Fruit fly (Drosophila melanogaster) whole organism, embryonic: ENCODE measurements around the gene CG31960.

ENCODE experiments used
- Abd-B ChIP-seq: fragments of 200-800 bp; sonication (Bioruptor generic); optimal IDR thresholded peaks from 2 replicates; lab custom pipeline; 2018; ENCODE audit warnings: missing biosample characterization, mild to moderate bottlenecking, missing genetic modification characterization, moderate library complexity
- B-H2 ChIP-seq: fragments of 200-800 bp; sonication (Bioruptor generic); optimal IDR thresholded peaks from 2 replicates; lab custom pipeline; 2018; ENCODE audit warnings: missing biosample characterization, mild to moderate bottlenecking, missing genetic modification characterization
- Blimp-1 ChIP-seq: fragments of 200-800 bp; sonication (Bioruptor generic); optimal IDR thresholded peaks from 3 replicates; lab custom pipeline; 2018; ENCODE audit warnings: missing biosample characterization, missing genetic modification characterization, mild to moderate bottlenecking, moderate library complexity, missing genetic modification reagents
- C15 ChIP-seq: fragments of 200-800 bp; sonication (Bioruptor generic); IDR thresholded peaks from 3 replicates; pipeline ENCODE4 v1.3.6; 2022; ENCODE audit warnings: missing biosample characterization, missing genetic modification characterization
- CG11085 ChIP-seq: fragments of 200-800 bp; sonication (Bioruptor generic); IDR thresholded peaks from 2 replicates; pipeline ENCODE4 v1.3.6; 2022; ENCODE audit warnings: missing biosample characterization, missing genetic modification characterization
- CG11398 ChIP-seq: fragments of 200-800 bp; sonication (Bioruptor generic); optimal IDR thresholded peaks from 2 replicates; lab custom pipeline; 2016; ENCODE audit warnings: missing biosample characterization, missing genetic modification characterization
- CG11504 ChIP-seq: fragments of 200-800 bp; sonication (Bioruptor generic); optimal IDR thresholded peaks from 3 replicates; lab custom pipeline; 2019; ENCODE audit warnings: missing biosample characterization, mild to moderate bottlenecking, missing genetic modification characterization, moderate library complexity
- CG11723 ChIP-seq: fragments of 200-800 bp; sonication (Bioruptor generic); optimal IDR thresholded peaks from 2 replicates; lab custom pipeline; 2017; ENCODE audit warnings: missing biosample characterization, mild to moderate bottlenecking, missing genetic modification characterization
- CG13287 ChIP-seq: fragments of 200-800 bp; sonication (Bioruptor generic); IDR thresholded peaks from 2 replicates; pipeline ENCODE4 v1.3.6; 2022; ENCODE audit warnings: missing biosample characterization, missing genetic modification characterization; ENCODE audit not compliant: partially characterized antibody
- CG1529 ChIP-seq: fragments of 200-800 bp; sonication (Bioruptor generic); optimal IDR thresholded peaks from 3 replicates; lab custom pipeline; 2018; ENCODE audit warnings: missing biosample characterization, missing genetic modification characterization
- CG15479 ChIP-seq: fragments of 200-800 bp; sonication (Bioruptor generic); optimal IDR thresholded peaks from 3 replicates; lab custom pipeline; 2019; ENCODE audit warnings: missing biosample characterization, mild to moderate bottlenecking, missing genetic modification characterization, moderate library complexity
- CG17612 ChIP-seq: fragments of 200-800 bp; sonication (Bioruptor generic); IDR thresholded peaks from 2 replicates; pipeline ENCODE4 v1.3.6; 2022; ENCODE audit warnings: missing biosample characterization, missing genetic modification characterization
- CG2199 ChIP-seq: fragments of 200-800 bp; sonication (Bioruptor generic); IDR thresholded peaks from 3 replicates; pipeline ENCODE4 v1.3.6; 2022; ENCODE audit warnings: missing biosample characterization, missing genetic modification characterization
- CG2889 ChIP-seq: fragments of 200-800 bp; sonication (Bioruptor generic); IDR thresholded peaks from 3 replicates; pipeline ENCODE4 v1.3.6; 2022; ENCODE audit warnings: missing biosample characterization, missing genetic modification characterization
- CG3065 ChIP-seq: fragments of 200-800 bp; sonication (Bioruptor generic); optimal IDR thresholded peaks from 2 replicates; lab custom pipeline; 2016; ENCODE audit warnings: missing biosample characterization, missing genetic modification characterization
- CG43689 ChIP-seq: fragments of 200-800 bp; sonication (Bioruptor generic); IDR thresholded peaks from 2 replicates; pipeline ENCODE4 v1.3.6; 2022; ENCODE audit warnings: missing biosample characterization, missing genetic modification characterization
- CG5245 ChIP-seq: fragments of 200-800 bp; sonication (Bioruptor generic); optimal IDR thresholded peaks from 3 replicates; lab custom pipeline; 2016; ENCODE audit warnings: missing biosample characterization, missing genetic modification characterization
- CG6765 ChIP-seq: fragments of 200-800 bp; sonication (Bioruptor generic); optimal IDR thresholded peaks from 3 replicates; lab custom pipeline; 2017; ENCODE audit warnings: missing biosample characterization, mild to moderate bottlenecking, missing genetic modification characterization
- CG6854 ChIP-seq: fragments of 200-800 bp; sonication (Bioruptor generic); optimal IDR thresholded peaks from 3 replicates; lab custom pipeline; 2017; ENCODE audit warnings: missing biosample characterization, mild to moderate bottlenecking, missing genetic modification characterization
- CG7372 ChIP-seq: fragments of 200-800 bp; sonication (Bioruptor generic); IDR thresholded peaks from 2 replicates; pipeline ENCODE4 v1.3.6; 2022; ENCODE audit warnings: missing biosample characterization, missing genetic modification characterization
- CG8089 ChIP-seq: fragments of 200-800 bp; sonication (Bioruptor generic); optimal IDR thresholded peaks from 3 replicates; lab custom pipeline; 2016; ENCODE audit warnings: missing biosample characterization, missing genetic modification characterization
- CG8281 ChIP-seq: fragments of 200-800 bp; sonication (Bioruptor generic); optimal IDR thresholded peaks from 2 replicates; lab custom pipeline; 2018; ENCODE audit warnings: missing biosample characterization, mild to moderate bottlenecking, missing genetic modification characterization, moderate library complexity
- D ChIP-seq, 2 experiments: fragments of 200-800 bp in 1 of 2; fragments of >200 bp in 1 of 2; sonication (Bioruptor generic) in 1 of 2; optimal IDR thresholded peaks; 2 replicates in 1 of 2; 3 replicates in 1 of 2; lab custom pipeline; 2017; ENCODE audit warnings: mild to moderate bottlenecking in 1 of 2, missing biosample characterization in 1 of 2, missing genetic modification characterization in 1 of 2, missing genetic modification reagents in 1 of 2
- Deaf1 ChIP-seq: fragments of 200-800 bp; optimal IDR thresholded peaks from 3 replicates; lab custom pipeline; 2019; ENCODE audit warnings: missing biosample characterization, mild to moderate bottlenecking, missing genetic modification characterization, moderate library complexity
- Fer3 ChIP-seq: fragments of 200-800 bp; sonication (Bioruptor generic); optimal IDR thresholded peaks from 2 replicates; lab custom pipeline; 2018; ENCODE audit warnings: missing biosample characterization, mild to moderate bottlenecking, missing genetic modification characterization, moderate library complexity
- H15 ChIP-seq: fragments of 200-800 bp; sonication (Bioruptor generic); IDR thresholded peaks from 3 replicates; pipeline ENCODE4 v1.3.6; 2022; ENCODE audit warnings: missing biosample characterization, missing genetic modification characterization
- MESR4 ChIP-seq: fragments of 200-800 bp; sonication (Bioruptor generic); optimal IDR thresholded peaks from 2 replicates; lab custom pipeline; 2018; ENCODE audit warnings: missing biosample characterization, mild to moderate bottlenecking, missing genetic modification characterization, moderate library complexity
- Mad ChIP-seq: fragments of 200-800 bp; sonication (Bioruptor generic); optimal IDR thresholded peaks from 2 replicates; lab custom pipeline; 2016; ENCODE audit warnings: missing biosample characterization, missing genetic modification characterization
- Meics ChIP-seq: fragments of 200-800 bp; sonication (Bioruptor generic); optimal IDR thresholded peaks from 2 replicates; lab custom pipeline; 2017; ENCODE audit warnings: missing biosample characterization, mild to moderate bottlenecking, missing genetic modification characterization
- Stat92E ChIP-seq, 3 experiments: fragments of >200 bp in 2 of 3; fragments of 200-800 bp in 1 of 3; sonication (Bioruptor generic) in 1 of 3; optimal IDR thresholded peaks; 2 replicates each; lab custom pipeline; 2017 to 2019; ENCODE audit warnings: missing biosample characterization in 3 of 3, missing genetic modification characterization in 3 of 3, mild to moderate bottlenecking in 1 of 3, moderate library complexity in 1 of 3
- YL-1 ChIP-seq: fragments of 200-800 bp; sonication (Bioruptor generic); optimal IDR thresholded peaks from 3 replicates; lab custom pipeline; 2017; ENCODE audit warnings: missing biosample characterization, mild to moderate bottlenecking, missing genetic modification characterization
- ap ChIP-seq: fragments of 200-800 bp; sonication (Bioruptor generic); IDR thresholded peaks from 2 replicates; pipeline ENCODE4 v1.3.6; 2022; ENCODE audit warnings: missing biosample characterization, missing genetic modification characterization
- bbx ChIP-seq: fragments of 200-800 bp; sonication (Bioruptor generic); IDR thresholded peaks from 2 replicates; pipeline ENCODE4 v1.3.6; 2022; ENCODE audit warnings: missing biosample characterization, missing genetic modification characterization; ENCODE audit not compliant: partially characterized antibody
- bigmax ChIP-seq: fragments of 200-800 bp; sonication (Bioruptor generic); optimal IDR thresholded peaks from 2 replicates; lab custom pipeline; 2018; ENCODE audit warnings: missing biosample characterization, mild to moderate bottlenecking, missing genetic modification characterization
- cas ChIP-seq: fragments of 200-800 bp; sonication (Bioruptor generic); IDR thresholded peaks from 2 replicates; pipeline ENCODE4 v1.3.6; 2022; ENCODE audit warnings: missing biosample characterization, missing genetic modification characterization
- dysf ChIP-seq: fragments of 200-800 bp; sonication (Bioruptor generic); IDR thresholded peaks from 3 replicates; pipeline ENCODE4 v1.3.6; 2022; ENCODE audit warnings: missing biosample characterization, missing genetic modification characterization
- esg ChIP-seq: fragments of 200-800 bp; sonication (Bioruptor generic); conservative IDR thresholded peaks from 2 replicates; pipeline ENCODE4 v1.3.6; 2022; ENCODE audit warnings: missing biosample characterization, missing genetic modification characterization
- gsb-n ChIP-seq: fragments of 200-800 bp; sonication (Bioruptor generic); optimal IDR thresholded peaks from 3 replicates; lab custom pipeline; 2018; ENCODE audit warnings: missing biosample characterization, mild to moderate bottlenecking, missing genetic modification characterization
- kni ChIP-seq: fragments of 200-800 bp; sonication (Bioruptor generic); optimal IDR thresholded peaks from 3 replicates; lab custom pipeline; 2017; ENCODE audit warnings: mild to moderate bottlenecking, missing biosample characterization, missing genetic modification reagents, missing genetic modification characterization
- lov ChIP-seq, 2 experiments: fragments of 200-800 bp in 1 of 2; fragments of >200 bp in 1 of 2; sonication (Bioruptor generic) in 1 of 2; IDR thresholded peaks in 1 of 2; optimal IDR thresholded peaks in 1 of 2; 2 replicates in 1 of 2; 3 replicates in 1 of 2; pipeline versions ENCODE4 v1.3.6 to Lab custom; 2017 to 2022; ENCODE audit warnings: missing biosample characterization in 1 of 2, missing genetic modification characterization in 1 of 2
- odd ChIP-seq: fragments of 200-800 bp; sonication (Bioruptor generic); optimal IDR thresholded peaks from 2 replicates; lab custom pipeline; 2017; ENCODE audit warnings: missing biosample characterization, mild to moderate bottlenecking, missing genetic modification characterization
- pros ChIP-seq: fragments of 200-800 bp; sonication (Bioruptor generic); optimal IDR thresholded peaks from 3 replicates; lab custom pipeline; 2019; ENCODE audit warnings: missing biosample characterization, mild to moderate bottlenecking, missing genetic modification characterization, moderate library complexity
- sens ChIP-seq: fragments of 200-800 bp; sonication (Bioruptor generic); peaks from one replicate; lab custom pipeline; 2016; ENCODE audit warnings: missing biosample characterization, missing genetic modification characterization
- tio ChIP-seq: fragments of 200-800 bp; sonication (Bioruptor generic); optimal IDR thresholded peaks from 2 replicates; lab custom pipeline; 2017; ENCODE audit warnings: missing biosample characterization, missing genetic modification characterization, inconsistent platforms
- twi ChIP-seq: fragments of 200-800 bp; optimal IDR thresholded peaks from 2 replicates; lab custom pipeline; 2019; ENCODE audit warnings: missing biosample characterization, mild to moderate bottlenecking, missing genetic modification characterization, moderate library complexity
- tx ChIP-seq: fragments of 200-800 bp; sonication (Bioruptor generic); optimal IDR thresholded peaks from 2 replicates; lab custom pipeline; 2016; ENCODE audit warnings: missing biosample characterization, missing genetic modification characterization
- usp ChIP-seq: fragments of >200 bp; optimal IDR thresholded peaks from 2 replicates; lab custom pipeline; 2017; ENCODE audit warnings: missing biosample characterization, missing genetic modification characterization
- vfl ChIP-seq: fragments of 200-800 bp; sonication (Bioruptor generic); optimal IDR thresholded peaks from 2 replicates; lab custom pipeline; 2016; ENCODE audit warnings: missing biosample characterization, missing genetic modification characterization
- wek ChIP-seq: fragments of 200-800 bp; sonication (Bioruptor generic); optimal IDR thresholded peaks from 3 replicates; lab custom pipeline; 2018; ENCODE audit warnings: missing biosample characterization, mild to moderate bottlenecking, missing genetic modification characterization, moderate library complexity
- z ChIP-seq: fragments of 200-800 bp; sonication (Bioruptor generic); IDR thresholded peaks from 3 replicates; pipeline ENCODE4 v1.3.6; 2022; ENCODE audit warnings: missing biosample characterization, missing genetic modification characterization

The CG31960 gene

dm6 chr2L:3825413-3825812 lies 40.7 kb downstream of the CG31960 start, which contains the start of gene slp1 (continued):
- no peak for TF ChIP-seq CG11504 (tag; lab: Kevin White, UChicago)
- no peak for TF ChIP-seq Blimp-1 (GFP tag; lab: Kevin White, UChicago)
- peak; percentile 28 for TF ChIP-seq gsb-n
- no peak for TF ChIP-seq dysf (GFP tag; lab: Robert Waterston, UW)
- no peak for TF ChIP-seq Fer3 (tag; lab: Kevin White, UChicago)
- TF ChIP-seq lov (optimal IDR thresholded peaks at IDR 0.05; lab: Kevin White, UChicago): no peak
- no peak for TF ChIP-seq lov (GFP tag; IDR thresholded peaks at IDR 0.05; lab: Robert Waterston, UW)
- no peak for TF ChIP-seq Meics
- no peak for TF ChIP-seq CG17612
- TF ChIP-seq CG6765 (GFP tag; lab: Kevin White, UChicago): no peak
- TF ChIP-seq ap (GFP tag; lab: Robert Waterston, UW): no peak
- no peak for TF ChIP-seq Abd-B
- TF ChIP-seq B-H2 (GFP tag; lab: Kevin White, UChicago): no peak
- no peak for TF ChIP-seq CG3065 (GFP tag; lab: Kevin White, UChicago)
- no peak for TF ChIP-seq tx (GFP tag; lab: Kevin White, UChicago)
- TF ChIP-seq CG7372 (GFP tag; lab: Robert Waterston, UW): no peak
- TF ChIP-seq H15: no peak
- no peak for TF ChIP-seq CG5245
- no peak for TF ChIP-seq tio (GFP tag; lab: Kevin White, UChicago)
- peak; percentile 95 for TF ChIP-seq Deaf1 (tag; lab: Kevin White, UChicago)
- peak; percentile 20 for TF ChIP-seq CG15479
- no peak for TF ChIP-seq CG11085
- no peak for TF ChIP-seq YL-1
- TF ChIP-seq bbx (GFP tag; lab: Robert Waterston, UW): peak; percentile 38; the same call in 1 of the 2 replicates
- no peak for TF ChIP-seq odd (GFP tag; lab: Kevin White, UChicago)
- TF ChIP-seq pros (GFP tag; lab: Kevin White, UChicago): peak; percentile 67
- TF ChIP-seq wek (GFP tag; lab: Kevin White, UChicago): no peak
- no peak for TF ChIP-seq Mad (GFP tag; lab: Kevin White, UChicago)
- TF ChIP-seq C15 (GFP tag; lab: Robert Waterston, UW): no peak
- no peak for TF ChIP-seq CG6854 (GFP tag; lab: Kevin White, UChicago)
- TF ChIP-seq CG2889 (GFP tag; lab: Robert Waterston, UW): no peak
- TF ChIP-seq CG1529 (GFP tag; lab: Kevin White, UChicago): no peak
- TF ChIP-seq D (optimal IDR thresholded peaks at IDR 0.05; lab: Kevin White, UChicago): no peak
- TF ChIP-seq D (GFP tag; optimal IDR thresholded peaks at IDR 0.05; lab: Kevin White, UChicago): no peak
- no peak for TF ChIP-seq CG11398 (GFP tag; lab: Kevin White, UChicago)
- no peak for TF ChIP-seq vfl (GFP tag; lab: Kevin White, UChicago)
- TF ChIP-seq esg (GFP tag; lab: Robert Waterston, UW): no peak
- peak; percentile 23 for TF ChIP-seq twi (tag; lab: Kevin White, UChicago)
- TF ChIP-seq z: peak; percentile 58; the same call in 1 of the 3 replicates
- peak; percentile 41; the same call in 1 of the 3 replicates for TF ChIP-seq CG2199
- peak in 1 of 3 experiments; percentile 8 for TF ChIP-seq Stat92E (GFP tag; optimal IDR thresholded peaks at IDR 0.05; lab: Kevin White, UChicago)
- no peak for TF ChIP-seq CG43689 (GFP tag; lab: Robert Waterston, UW)
- no peak for TF ChIP-seq MESR4 (GFP tag; lab: Kevin White, UChicago)
- TF ChIP-seq usp (GFP tag; lab: Kevin White, UChicago): no peak
- TF ChIP-seq CG8089 (GFP tag; lab: Kevin White, UChicago): no peak
- peak; percentile 51 for TF ChIP-seq kni (GFP tag; lab: Kevin White, UChicago)
- TF ChIP-seq cas: no peak
- TF ChIP-seq CG11723: no peak
- no peak for TF ChIP-seq bigmax (GFP tag; lab: Kevin White, UChicago)
- TF ChIP-seq sens (GFP tag; lab: Kevin White, UChicago): peak; percentile 65
- no peak for TF ChIP-seq CG8281
- no peak for TF ChIP-seq CG13287 (GFP tag; lab: Robert Waterston, UW)
